Worm (Caenorhabditis elegans): ENCODE data around the gene srm-1.
"Not testable (repeated sequence)": the region's sequence is repeated elsewhere in the genome, so short reads cannot be mapped to it uniquely, and the experiment has no call there.

srm-1 gene

DNA sequence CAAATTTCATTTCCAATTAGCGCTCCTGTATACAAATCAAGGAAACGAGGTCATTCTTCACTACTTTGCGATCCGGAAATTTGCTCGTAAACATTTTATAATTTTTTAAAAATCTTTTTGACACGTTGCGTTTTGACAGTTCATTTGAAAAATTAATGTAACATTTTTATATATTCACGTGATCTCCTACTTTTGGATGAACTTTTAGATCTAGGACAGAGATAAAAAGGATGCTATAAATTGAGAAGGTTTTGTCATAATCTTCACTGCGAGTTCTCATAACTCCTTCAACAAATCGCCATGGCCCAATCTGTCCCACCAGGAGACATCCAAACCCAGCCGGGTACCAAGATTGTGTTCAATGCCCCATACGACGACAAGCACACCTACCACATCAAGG is 49.9 kb downstream of the srm-1 start, which contains the start of gene msp-57:
Gene msp-57 (plus strand): TSS at position 301 of the 400 bp plus-strand sequence.
- not testable (repeated sequence) for TF ChIP-seq ref-1 (GFP tag; conservative IDR thresholded peaks at IDR 0.05); med-1 (GFP tag; optimal IDR thresholded peaks at IDR 0.05; ENCODE audit: insufficient read depth); ztf-23 (GFP tag; IDR thresholded peaks at IDR 0.05)

DNA sequence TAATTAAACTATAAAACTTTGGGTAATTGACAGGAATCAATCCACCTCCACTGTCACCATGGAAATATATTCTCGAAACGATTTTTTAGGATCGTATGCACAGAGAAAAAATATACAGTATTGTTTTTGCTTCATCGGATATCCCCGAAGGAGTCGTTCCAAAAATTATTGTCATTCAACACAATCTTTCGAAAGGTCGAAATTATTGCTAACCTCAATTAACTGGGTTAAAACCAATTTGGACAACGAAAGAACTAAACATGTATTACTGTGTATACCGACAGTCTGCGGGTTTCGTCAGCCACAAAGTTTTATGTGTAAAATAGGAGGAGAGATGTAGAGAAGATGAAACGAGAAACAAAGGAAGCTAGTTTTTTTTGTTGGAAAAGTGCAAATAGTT is 51.0 kb downstream of the srm-1 start:
- TF ChIP-seq med-1 (GFP tag; optimal IDR thresholded peaks at IDR 0.05; ENCODE audit: insufficient read depth) (no peak), T22C8.4 (GFP tag; IDR thresholded peaks at IDR 0.05) (no peak), flt-1 (GFP tag; IDR thresholded peaks at IDR 0.05) (no peak), ref-1 (GFP tag; conservative IDR thresholded peaks at IDR 0.05) (no peak), tab-1 (GFP tag; IDR thresholded peaks at IDR 0.05) (no peak), cog-1 (tag; optimal IDR thresholded peaks at IDR 0.05) (no peak), ztf-29 (GFP tag; IDR thresholded peaks at IDR 0.05) (no peak), ztf-23 (GFP tag; IDR thresholded peaks at IDR 0.05) (no peak)

All from whole organism, midembryonic.